Worm (Caenorhabditis elegans) whole organism, L4/young adult: ENCODE measurements around the gene R08E3.3.

Source experiments
- W03F9.2 ChIP-seq: fragments of 150-350 bp; optimal IDR thresholded peaks from 2 replicates; lab custom pipeline; 2014; ENCODE audit warnings: missing biosample characterization, missing genetic modification characterization
- dao-5 ChIP-seq: sonication (generic microtip); optimal IDR thresholded peaks from 2 replicates; lab custom pipeline; 2016; ENCODE audit warnings: missing genotype, missing genetic modification characterization, moderate library complexity, missing compliant biosample characterization
- him-1 ChIP-seq: sonication (generic microtip); optimal IDR thresholded peaks from 2 replicates; lab custom pipeline; 2016; ENCODE audit warnings: missing genotype, missing genetic modification reagents, missing genetic modification characterization, missing compliant biosample characterization

The R08E3.3 gene

DNA sequence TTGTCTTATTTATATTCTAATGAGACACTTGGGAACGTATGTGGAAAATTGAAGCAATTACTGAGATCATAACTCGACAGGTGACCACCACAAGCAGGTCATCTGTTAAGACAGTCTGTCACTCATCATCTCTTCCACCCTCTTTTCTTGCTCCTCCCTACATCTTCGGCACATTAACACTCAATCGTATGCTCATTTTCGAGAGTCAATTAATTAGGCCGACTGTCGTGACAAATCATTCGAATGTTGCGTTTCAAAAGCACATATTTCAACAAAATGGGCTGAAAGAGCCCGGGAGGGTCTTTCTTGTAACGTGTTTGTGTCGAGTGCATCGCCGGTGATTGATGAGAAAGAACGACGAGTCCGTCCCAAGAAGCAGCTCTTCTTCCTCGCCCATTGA is 16.1 kb upstream of the R08E3.3 start:
- TF ChIP-seq W03F9.2 (no peak), dao-5 (tag; lab: Kevin White, UChicago) (no peak), him-1 (no peak)

DNA sequence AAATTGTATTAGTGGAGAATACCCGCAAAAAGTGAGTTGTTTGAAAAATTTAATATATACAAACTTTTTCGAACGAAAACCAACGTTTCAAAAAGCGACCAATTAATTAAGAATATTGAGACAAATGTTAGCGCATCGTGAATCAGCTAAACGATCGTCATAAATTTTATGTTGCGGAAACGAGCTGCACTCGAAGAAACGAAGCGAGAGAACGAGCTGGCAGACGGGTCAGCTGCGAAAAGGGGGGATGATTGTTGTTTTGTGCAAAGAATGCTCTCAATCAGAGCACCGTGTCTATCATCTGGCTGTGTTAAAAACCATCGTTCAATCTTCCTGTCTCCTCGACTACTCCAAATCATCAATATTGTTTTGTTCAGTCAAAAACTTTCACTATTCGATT is 14.5 kb upstream of the R08E3.3 start:
- TF ChIP-seq him-1: no peak
- no peak for TF ChIP-seq W03F9.2

DNA sequence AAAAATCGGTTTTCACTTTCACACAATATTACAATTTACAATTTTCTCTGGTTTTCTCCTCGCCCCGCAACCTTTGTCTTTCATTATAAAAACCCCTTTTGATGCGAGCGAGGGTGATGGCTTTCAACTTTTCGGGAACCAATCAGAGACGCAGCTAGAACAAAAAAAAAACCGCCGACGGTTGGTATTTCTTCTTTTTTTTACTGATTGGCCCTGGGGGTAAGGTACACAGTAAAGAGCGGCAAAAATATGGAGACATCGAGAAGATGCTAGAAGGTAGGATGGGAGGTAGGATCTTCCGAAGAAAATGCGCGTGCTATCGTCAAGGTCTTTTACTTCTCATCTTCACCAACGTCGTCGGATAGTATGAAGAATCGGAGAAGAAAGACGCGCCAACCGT is 9.7 kb upstream of the R08E3.3 start:
- TF ChIP-seq him-1 (no peak), W03F9.2 (no peak), dao-5 (tag; lab: Kevin White, UChicago) (no peak)

DNA sequence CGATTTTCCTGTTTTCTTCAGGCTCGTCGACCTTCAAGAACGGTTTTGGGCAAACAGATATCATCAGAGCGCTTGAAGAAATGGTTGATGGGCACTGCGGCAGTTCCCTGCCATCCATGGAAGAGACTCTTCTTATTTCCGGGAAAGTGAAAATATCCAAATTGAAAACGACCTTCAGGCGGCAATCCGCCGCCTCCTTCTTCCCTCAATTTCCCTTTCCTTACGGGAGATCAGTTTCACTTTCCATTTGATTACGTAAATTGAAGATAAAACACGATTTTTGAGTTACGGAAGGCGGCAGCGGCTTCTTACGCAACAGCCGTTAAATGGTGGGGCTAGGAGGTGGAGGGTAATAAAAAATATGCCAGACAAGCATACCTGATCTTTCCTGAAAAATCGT is 9.2 kb upstream of the R08E3.3 start:
- TF ChIP-seq him-1: no peak
- TF ChIP-seq W03F9.2: no peak
- no peak for TF ChIP-seq dao-5 (tag; lab: Kevin White, UChicago)

DNA sequence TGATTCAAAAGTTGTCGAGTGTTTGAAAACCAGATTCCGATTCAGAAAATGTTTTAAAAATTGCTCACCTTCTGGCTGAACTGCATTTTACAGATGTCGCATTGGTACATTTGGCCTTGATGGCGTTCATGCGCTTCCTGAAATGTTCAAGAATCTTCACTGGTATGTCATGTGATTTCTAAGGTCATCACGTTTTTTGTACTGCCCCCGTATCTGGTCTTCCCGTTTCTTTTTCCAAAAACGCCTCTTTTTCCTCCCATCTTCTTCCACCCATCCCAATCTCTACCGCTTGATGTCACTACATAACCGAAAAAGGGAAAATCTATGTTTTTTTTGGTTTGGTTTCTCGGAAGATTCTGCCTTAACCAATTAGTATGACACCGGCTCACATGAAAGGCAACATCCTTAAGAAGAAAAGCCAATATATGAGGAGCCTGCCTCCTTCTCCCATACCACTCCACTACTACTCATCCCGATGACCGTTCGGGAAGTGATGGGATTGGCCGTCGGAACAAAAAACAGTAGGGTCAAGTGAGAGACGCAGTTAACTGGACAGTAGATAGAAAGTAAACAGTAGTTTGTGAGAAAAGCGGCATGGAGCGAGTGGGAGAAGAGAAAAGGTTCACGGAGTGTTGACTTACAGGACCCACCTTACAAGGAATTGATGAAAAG is 8.5 kb upstream of the R08E3.3 start:
- TF ChIP-seq W03F9.2 (no peak), him-1 (no peak), dao-5 (tag; lab: Kevin White, UChicago) (no peak)

DNA sequence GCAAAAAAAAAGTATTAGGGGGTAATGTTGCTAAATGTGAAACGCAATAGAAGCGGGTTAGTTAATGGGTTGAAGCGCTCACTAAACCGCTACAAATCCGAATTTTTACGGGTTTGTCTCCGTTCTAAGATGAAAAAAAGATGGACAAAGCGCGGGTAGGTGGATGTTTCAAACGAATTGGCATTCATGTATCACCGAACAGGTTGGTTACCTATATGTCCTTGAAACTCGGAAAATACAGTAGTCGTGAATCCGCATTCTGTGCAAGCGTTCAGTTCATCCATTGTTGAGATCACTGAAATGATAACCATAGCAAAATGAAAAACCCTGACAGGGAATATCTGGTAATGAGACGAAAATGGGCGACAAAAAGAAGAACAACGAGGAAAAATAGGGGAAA is 7.2 kb upstream of the R08E3.3 start, which contains the start of gene ztf-16:
Gene ztf-16 (minus strand): TSS at position 299 of the 400 bp plus-strand sequence.
- TF ChIP-seq him-1: no peak
- TF ChIP-seq W03F9.2: no peak
- no peak for TF ChIP-seq dao-5 (tag; lab: Kevin White, UChicago)

DNA sequence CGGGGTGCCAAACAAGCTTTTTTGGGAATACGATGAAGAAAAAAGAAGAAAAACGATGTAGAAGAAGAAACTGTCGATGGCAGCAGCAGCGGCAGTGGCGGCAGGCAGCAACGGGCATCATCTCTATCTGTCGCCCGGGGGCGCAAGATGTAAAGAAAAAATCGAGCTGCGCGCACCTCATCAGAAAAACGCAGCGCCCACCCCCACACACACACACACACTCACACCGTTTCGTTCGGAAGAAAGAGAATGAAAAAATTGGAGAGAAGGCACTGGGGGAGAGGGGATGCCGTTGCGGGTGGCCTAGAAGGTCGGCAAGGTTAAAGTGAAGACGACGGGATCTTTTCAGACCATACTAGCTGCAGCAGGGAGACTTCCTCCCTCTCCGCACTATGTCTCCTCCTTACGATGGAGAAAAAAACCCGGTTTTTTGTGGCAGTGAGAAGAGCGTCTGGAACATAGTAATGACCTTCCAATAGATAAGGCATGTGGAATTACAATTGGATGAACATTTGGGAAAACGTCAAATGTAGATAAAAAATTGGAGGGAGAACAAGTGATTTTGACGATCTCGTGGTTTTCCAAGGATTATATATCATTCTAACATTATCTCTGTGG is 5.2 kb upstream of the R08E3.3 start:
- TF ChIP-seq him-1 (no peak), dao-5 (tag; lab: Kevin White, UChicago) (no peak), W03F9.2 (no peak)

DNA sequence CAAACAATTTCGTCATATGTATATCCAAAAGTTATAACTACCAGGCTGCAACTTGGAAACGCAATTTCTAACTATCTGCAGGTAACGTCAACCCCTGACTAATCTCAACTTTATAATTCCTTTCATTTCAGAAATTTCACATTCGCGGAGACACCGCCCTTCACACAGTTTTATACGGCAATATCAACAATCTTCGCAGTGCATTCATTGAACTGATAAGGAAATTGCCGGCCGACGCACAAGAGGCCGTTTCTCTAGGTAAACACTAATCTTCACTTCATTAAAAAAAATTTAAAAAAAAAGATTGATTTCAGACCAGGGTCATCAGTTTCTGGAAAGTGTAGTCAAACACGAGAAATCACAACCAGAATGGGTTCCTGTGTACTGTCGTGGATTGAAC is 479 bp downstream of the R08E3.3 start:
- TF ChIP-seq W03F9.2: no peak
- no peak for TF ChIP-seq him-1
- no peak for TF ChIP-seq dao-5 (tag; lab: Kevin White, UChicago)

DNA sequence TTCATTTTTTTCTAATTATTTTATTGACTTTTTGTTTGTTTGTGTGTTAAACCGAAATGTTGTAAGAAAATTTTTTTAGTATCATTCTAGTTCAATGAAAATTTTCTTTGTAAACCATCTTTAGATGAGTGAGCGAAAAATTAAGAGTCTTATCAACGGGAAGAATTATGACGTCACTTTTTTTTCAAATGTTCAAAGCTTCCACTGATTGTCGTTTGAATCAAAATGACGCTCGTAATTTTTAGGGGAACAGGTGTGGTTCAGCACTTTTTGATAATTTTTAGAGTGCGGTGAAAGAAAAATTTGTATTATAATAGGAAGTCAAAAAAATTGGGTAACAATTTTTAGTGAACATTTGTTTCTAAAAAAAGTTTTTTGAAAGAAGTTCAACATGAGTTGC is 3.2 kb downstream of the R08E3.3 start:
- TF ChIP-seq dao-5 (tag; lab: Kevin White, UChicago): no peak
- TF ChIP-seq W03F9.2: no peak
- no peak for TF ChIP-seq him-1

DNA sequence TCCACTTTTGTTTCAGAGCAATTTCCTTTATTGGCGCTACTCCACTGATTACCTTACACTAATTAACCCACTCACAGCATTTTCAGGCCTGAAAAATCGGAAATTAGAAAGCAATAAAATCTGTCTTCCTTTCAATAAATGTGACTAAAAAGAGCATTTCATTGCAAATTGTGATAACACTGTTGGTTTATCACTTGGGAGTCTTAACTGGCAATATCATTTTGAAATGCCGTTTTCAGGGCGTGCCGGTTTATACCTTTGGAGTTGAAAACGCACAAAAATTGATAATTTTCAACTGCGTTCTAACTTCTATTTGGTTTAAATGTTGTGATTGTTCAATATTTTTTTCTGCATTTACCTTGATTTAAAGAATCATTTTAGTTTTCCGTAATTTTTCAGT is 3.9 kb downstream of the R08E3.3 start, which contains the start of gene R08E3.1:
Gene R08E3.1 (plus strand): TSS at position 386 of the 400 bp plus-strand sequence.
- TF ChIP-seq him-1 (no peak), W03F9.2 (no peak)

DNA sequence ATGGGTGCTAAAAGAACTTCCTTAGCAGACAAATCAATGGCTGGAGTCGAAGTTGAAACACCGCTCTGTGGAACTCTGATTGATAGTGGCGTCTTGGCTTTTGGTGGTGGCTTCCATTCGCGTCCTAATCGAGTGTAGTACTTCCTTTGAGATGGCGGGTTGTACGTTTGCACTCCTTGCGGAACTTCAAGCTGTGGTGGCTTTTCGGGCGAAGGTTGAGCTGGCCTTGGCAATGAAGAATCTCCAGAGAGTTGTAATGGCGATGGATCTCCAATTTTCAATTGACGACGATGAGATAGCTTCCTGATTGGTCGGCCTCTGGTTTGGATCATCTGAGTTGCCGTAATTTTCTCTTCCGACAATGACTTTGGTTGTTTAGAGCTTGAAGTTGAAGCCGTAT is 22.3 kb downstream of the R08E3.3 start:
- TF ChIP-seq dao-5 (tag; lab: Kevin White, UChicago) (no peak), him-1 (no peak), W03F9.2 (no peak)

DNA sequence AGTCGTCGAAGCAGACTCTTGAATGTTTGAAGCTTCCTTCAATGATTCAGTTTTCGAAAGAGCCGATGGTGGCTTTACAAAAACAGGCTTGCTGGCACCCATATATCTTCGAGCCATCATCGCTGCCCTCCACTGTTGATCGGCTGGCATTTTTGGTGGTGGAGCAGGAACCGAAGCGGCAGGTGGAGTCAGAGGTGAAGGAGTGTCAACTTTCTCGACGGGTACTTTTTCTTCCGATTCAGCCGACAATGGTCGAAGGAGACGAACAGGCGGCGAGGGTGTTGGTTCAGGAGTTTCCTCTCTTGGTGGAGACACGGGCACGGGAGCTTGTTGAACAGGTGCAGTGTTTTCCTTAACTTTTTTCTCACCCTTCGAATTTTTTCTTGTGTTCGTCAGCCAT is 23.9 kb downstream of the R08E3.3 start:
- TF ChIP-seq dao-5 (tag; lab: Kevin White, UChicago): no peak

DNA sequence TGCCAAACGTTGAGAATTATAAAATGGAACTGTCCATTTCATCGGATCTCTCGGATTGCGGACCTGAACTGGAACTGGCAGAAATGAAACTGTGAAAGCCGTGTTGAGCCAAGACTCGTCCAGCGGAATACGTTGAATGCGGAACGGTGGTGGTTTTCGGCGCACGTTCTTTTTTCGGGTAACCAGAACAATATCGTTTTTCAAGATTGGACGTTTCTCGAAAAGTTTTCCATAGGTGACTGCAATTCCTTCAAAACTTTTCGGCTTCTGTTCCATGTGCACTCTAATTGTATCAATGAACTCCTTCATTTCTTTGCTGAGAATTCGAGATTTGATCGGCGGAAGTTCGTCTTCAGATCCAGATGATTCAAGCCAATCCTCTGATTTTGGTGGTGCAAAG is 26.4 kb downstream of the R08E3.3 start:
- TF ChIP-seq him-1 (no peak), dao-5 (tag; lab: Kevin White, UChicago) (no peak)

DNA sequence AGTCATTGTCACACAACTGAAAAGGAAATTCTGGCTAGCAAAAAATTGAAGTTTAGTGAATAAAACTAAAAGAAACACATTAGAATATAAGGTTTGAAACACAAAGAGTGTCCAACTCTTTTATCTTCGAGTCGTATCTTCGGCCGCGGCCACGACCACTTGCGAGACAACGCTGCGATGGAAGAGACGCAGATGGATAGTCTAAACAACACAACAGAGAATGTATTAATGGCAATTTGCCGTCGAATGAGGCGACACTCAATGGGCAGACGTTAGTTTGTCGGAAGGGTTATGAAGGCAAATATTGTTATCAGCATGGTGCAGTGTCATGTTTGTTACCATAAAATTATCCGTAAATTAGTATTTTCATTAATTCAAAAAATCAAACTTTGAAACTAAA is 34.7 kb downstream of the R08E3.3 start, which contains the start of gene F39C12.1:
Gene F39C12.1 (minus strand): TSS at position 136 of the 400 bp plus-strand sequence.
- TF ChIP-seq him-1: no peak
- TF ChIP-seq W03F9.2: no peak
- TF ChIP-seq dao-5 (tag; lab: Kevin White, UChicago): no peak

DNA sequence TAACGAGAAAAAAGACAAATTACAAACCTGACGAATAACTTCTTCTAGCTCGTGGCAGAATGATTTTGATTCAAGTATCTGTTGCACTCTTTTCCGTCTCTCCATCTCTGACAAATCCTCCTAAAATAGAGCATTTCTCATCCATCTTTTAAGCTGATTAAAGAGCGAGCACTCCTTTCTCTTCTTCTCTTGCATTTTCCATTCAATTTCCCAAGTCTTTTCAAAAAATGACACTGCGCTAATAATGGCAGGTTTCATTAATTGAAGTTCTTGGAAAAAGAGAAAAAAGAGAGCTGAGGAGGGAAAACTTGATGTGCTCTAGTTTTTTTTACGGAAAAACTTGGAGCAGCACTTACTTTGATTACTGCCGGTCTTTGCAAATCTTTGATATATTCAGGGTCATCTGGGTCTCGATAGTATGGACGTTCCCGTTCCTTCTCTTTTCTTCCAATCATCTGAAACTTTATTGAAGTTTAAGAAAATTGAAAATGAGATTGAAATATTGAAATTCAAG is 41.2 kb downstream of the R08E3.3 start, which contains the start of gene add-1:
Gene add-1 (minus strand): TSS at position 464 of the 514 bp plus-strand sequence.
- no peak for TF ChIP-seq W03F9.2
- TF ChIP-seq dao-5 (tag; lab: Kevin White, UChicago): no peak
- TF ChIP-seq him-1: no peak
